Fruit fly (Drosophila melanogaster): ENCODE results near the gene ImpE2.

Gene ImpE2

dm6 chr3L:3512567-3512966 lies at the start of gene ImpE2:
TSS of gene ImpE2 (minus strand) at chr3L:3512681.
- TF ChIP-seq CG34367 (tag; optimal IDR thresholded peaks at IDR 0.05), result no peak
- TF ChIP-seq Pif1A (GFP tag; optimal IDR thresholded peaks at IDR 0.05), result no peak
- no peak for TF ChIP-seq CG15710 (tag; optimal IDR thresholded peaks at IDR 0.05)
- TF ChIP-seq EcR (GFP tag; optimal IDR thresholded peaks at IDR 0.05), result peak; percentile 73
- TF ChIP-seq Pif1B (GFP tag; optimal IDR thresholded peaks at IDR 0.05), result no peak
- TF ChIP-seq fd96Ca (GFP tag; IDR thresholded peaks at IDR 0.05), result no peak

- no peak for TF ChIP-seq fd96Ca (GFP tag; IDR thresholded peaks at IDR 0.05)
- no peak for TF ChIP-seq CG12605 (GFP tag; IDR thresholded peaks at IDR 0.05)
- no peak for TF ChIP-seq CG9948 (tag; optimal IDR thresholded peaks at IDR 0.05)
- no peak for TF ChIP-seq gl (tag; optimal IDR thresholded peaks at IDR 0.05)
- no peak for TF ChIP-seq Pif1A (GFP tag; optimal IDR thresholded peaks at IDR 0.05)
- no peak for TF ChIP-seq CG13204 (GFP tag; optimal IDR thresholded peaks at IDR 0.05)
- no peak for TF ChIP-seq CG15710 (tag; optimal IDR thresholded peaks at IDR 0.05)
- TF ChIP-seq CG17806 (tag; optimal IDR thresholded peaks at IDR 0.05), result no peak
- no peak for TF ChIP-seq CG8159 (tag; optimal IDR thresholded peaks at IDR 0.05)
- no peak for TF ChIP-seq Ets98B (GFP tag; IDR thresholded peaks at IDR 0.05)
- no peak for TF ChIP-seq Pif1B (GFP tag; optimal IDR thresholded peaks at IDR 0.05)
- no peak for TF ChIP-seq CG32121 (GFP tag; IDR thresholded peaks at IDR 0.05)
- no peak for TF ChIP-seq CG14655 (GFP tag; optimal IDR thresholded peaks at IDR 0.05)
Observed at dm6 chr3L:3560568-3560967, 48.1 kb upstream of the ImpE2 start.

DNA sequence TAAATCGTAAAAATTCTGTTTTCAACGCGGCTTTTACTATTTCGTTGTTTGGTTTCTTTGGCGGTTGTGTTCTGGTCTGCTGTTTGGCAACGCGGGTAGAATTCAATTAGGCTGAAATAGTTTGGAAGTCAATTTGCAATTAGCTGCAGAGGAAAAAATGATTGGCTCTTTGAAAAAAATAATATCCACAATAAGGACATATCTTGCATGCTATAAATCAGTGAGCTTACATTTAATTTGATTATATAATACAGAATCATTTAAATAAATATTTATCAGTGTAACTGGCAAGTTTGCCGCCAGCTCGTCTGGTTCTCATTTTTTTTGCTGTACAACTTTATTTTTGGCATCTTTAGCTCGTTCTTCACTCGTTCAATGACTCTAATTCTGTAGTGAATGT lies 45.6 kb upstream of the ImpE2 start:
- TF ChIP-seq CG32121 (GFP tag; IDR thresholded peaks at IDR 0.05), result no peak
- no peak for TF ChIP-seq CG8159 (tag; optimal IDR thresholded peaks at IDR 0.05)
- TF ChIP-seq Pif1A (GFP tag; optimal IDR thresholded peaks at IDR 0.05), result no peak
- peak; percentile 44 for TF ChIP-seq CG8301 (tag; optimal IDR thresholded peaks at IDR 0.05)
- TF ChIP-seq CG14655 (GFP tag; optimal IDR thresholded peaks at IDR 0.05), result peak; percentile 50
- 0 out of 3 replicates have a peak, but pooled peaks have one; percentile 36 for TF ChIP-seq CG4496 (GFP tag; IDR thresholded peaks at IDR 0.05)
- no peak for TF ChIP-seq Pif1B (GFP tag; optimal IDR thresholded peaks at IDR 0.05)
- peak; percentile 27; the same call in 1 of the 2 replicates for TF ChIP-seq Ets98B (GFP tag; IDR thresholded peaks at IDR 0.05)
- TF ChIP-seq rn (GFP tag; IDR thresholded peaks at IDR 0.05), result 0 out of 2 replicates have a peak, but pooled peaks have one; percentile 17
- no peak for TF ChIP-seq fd96Ca (GFP tag; IDR thresholded peaks at IDR 0.05)

- TF ChIP-seq CG14655 (GFP tag; optimal IDR thresholded peaks at IDR 0.05) (peak; percentile 90), fd96Ca (GFP tag; IDR thresholded peaks at IDR 0.05) (peak; percentile 59; the same call in 2 of the 3 replicates), CG10348 (GFP tag; IDR thresholded peaks at IDR 0.05) (no peak), D1 (tag; optimal IDR thresholded peaks at IDR 0.05) (no peak), CG15710 (tag; optimal IDR thresholded peaks at IDR 0.05) (peak; percentile 86), CG8159 (tag; optimal IDR thresholded peaks at IDR 0.05) (peak; percentile 90), gl (tag; optimal IDR thresholded peaks at IDR 0.05) (peak; percentile 79), CG8301 (tag; optimal IDR thresholded peaks at IDR 0.05) (peak; percentile 84), CG4496 (GFP tag; IDR thresholded peaks at IDR 0.05) (0 out of 3 replicates have a peak, but pooled peaks have one; percentile 60), rn (GFP tag; IDR thresholded peaks at IDR 0.05) (peak; percentile 14; the same call in 1 of the 2 replicates), Pif1A (GFP tag; optimal IDR thresholded peaks at IDR 0.05) (peak; percentile 75), CG17806 (tag; optimal IDR thresholded peaks at IDR 0.05) (peak; percentile 77), CG13204 (GFP tag; optimal IDR thresholded peaks at IDR 0.05) (peak; percentile 80), CG34367 (tag; optimal IDR thresholded peaks at IDR 0.05) (peak; percentile 82), EcR (GFP tag; optimal IDR thresholded peaks at IDR 0.05) (peak; percentile 39), CG32121 (GFP tag; IDR thresholded peaks at IDR 0.05) (0 out of 2 replicates have a peak, but pooled peaks have one; percentile 28), CG12605 (GFP tag; IDR thresholded peaks at IDR 0.05) (no peak), Snoo (tag; optimal IDR thresholded peaks at IDR 0.05) (peak; percentile 59), Pif1B (GFP tag; optimal IDR thresholded peaks at IDR 0.05) (peak; percentile 79), Ets98B (GFP tag; IDR thresholded peaks at IDR 0.05) (peak; percentile 57), CG9948 (tag; optimal IDR thresholded peaks at IDR 0.05) (peak; percentile 80)
Observed at dm6 chr3L:3556409-3556808, 43.9 kb upstream of the ImpE2 start.

DNA sequence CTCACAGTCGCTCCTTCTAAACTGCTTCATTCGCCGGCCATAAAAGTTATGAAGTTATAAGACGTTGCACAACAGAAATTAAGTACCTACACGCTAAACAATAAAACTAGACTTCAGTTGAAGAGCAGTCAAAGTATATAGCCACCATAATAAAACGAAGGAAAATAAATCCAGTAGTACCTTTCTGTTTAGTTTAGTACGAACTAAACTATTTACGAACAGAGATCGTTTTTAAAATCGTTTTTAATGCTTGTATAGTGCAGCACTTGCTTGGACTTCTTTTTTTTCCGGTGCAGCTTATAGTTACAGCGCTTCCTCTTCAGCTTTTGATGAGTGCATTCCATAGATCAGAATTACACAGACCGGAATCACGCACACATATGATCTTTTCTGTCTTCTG lies 42.6 kb upstream of the ImpE2 start:
- TF ChIP-seq CG4496 (GFP tag; IDR thresholded peaks at IDR 0.05) (0 out of 3 replicates have a peak, but pooled peaks have one; percentile 26), CG9948 (tag; optimal IDR thresholded peaks at IDR 0.05) (peak; percentile 49), Snoo (tag; optimal IDR thresholded peaks at IDR 0.05) (no peak), CG17806 (tag; optimal IDR thresholded peaks at IDR 0.05) (peak; percentile 63), Ets98B (GFP tag; IDR thresholded peaks at IDR 0.05) (peak; percentile 43; the same call in 1 of the 2 replicates), Pif1B (GFP tag; optimal IDR thresholded peaks at IDR 0.05) (peak; percentile 34), CG8301 (tag; optimal IDR thresholded peaks at IDR 0.05) (peak; percentile 74), CG13204 (GFP tag; optimal IDR thresholded peaks at IDR 0.05) (no peak), CG14655 (GFP tag; optimal IDR thresholded peaks at IDR 0.05) (peak; percentile 81), CG15710 (tag; optimal IDR thresholded peaks at IDR 0.05) (peak; percentile 21), CG8159 (tag; optimal IDR thresholded peaks at IDR 0.05) (peak; percentile 66), rn (GFP tag; IDR thresholded peaks at IDR 0.05) (no peak), gl (tag; optimal IDR thresholded peaks at IDR 0.05) (no peak), fd96Ca (GFP tag; IDR thresholded peaks at IDR 0.05) (peak; percentile 48; the same call in 2 of the 3 replicates), Pif1A (GFP tag; optimal IDR thresholded peaks at IDR 0.05) (peak; percentile 61)

dm6 chr3L:3553932-3554331 lies 41.5 kb upstream of the ImpE2 start:
- TF ChIP-seq CG32121 (GFP tag; IDR thresholded peaks at IDR 0.05) (no peak), CG8159 (tag; optimal IDR thresholded peaks at IDR 0.05) (no peak), CG14655 (GFP tag; optimal IDR thresholded peaks at IDR 0.05) (no peak), CG12605 (GFP tag; IDR thresholded peaks at IDR 0.05) (no peak), EcR (GFP tag; optimal IDR thresholded peaks at IDR 0.05) (no peak), CG17806 (tag; optimal IDR thresholded peaks at IDR 0.05) (no peak), Snoo (tag; optimal IDR thresholded peaks at IDR 0.05) (no peak), CG8301 (tag; optimal IDR thresholded peaks at IDR 0.05) (no peak), CG34367 (tag; optimal IDR thresholded peaks at IDR 0.05) (no peak), Pif1A (GFP tag; optimal IDR thresholded peaks at IDR 0.05) (no peak), fd96Ca (GFP tag; IDR thresholded peaks at IDR 0.05) (no peak), gl (tag; optimal IDR thresholded peaks at IDR 0.05) (no peak), CG10348 (GFP tag; IDR thresholded peaks at IDR 0.05) (no peak), D1 (tag; optimal IDR thresholded peaks at IDR 0.05) (no peak), CG13204 (GFP tag; optimal IDR thresholded peaks at IDR 0.05) (no peak), rn (GFP tag; IDR thresholded peaks at IDR 0.05) (no peak), Ets98B (GFP tag; IDR thresholded peaks at IDR 0.05) (no peak), CG4496 (GFP tag; IDR thresholded peaks at IDR 0.05) (no peak)

All from whole organism, pupa.